Worm (Caenorhabditis elegans) whole organism, young adult: ENCODE results near the gene lurp-2.

Experiments
- B0336.3 ChIP-seq: fragments of 200-800 bp; sonication (Bioruptor generic); IDR thresholded peaks from 2 replicates; pipeline ENCODE4 v1.3.6; 2022; ENCODE audit warnings: missing genetic modification characterization, missing compliant biosample characterization
- F10E7.11 ChIP-seq: sonication (generic microtip); optimal IDR thresholded peaks from 2 replicates; lab custom pipeline; 2017; ENCODE audit warnings: mild to moderate bottlenecking, missing genetic modification characterization, moderate library complexity, missing compliant biosample characterization
- F33H1.4 ChIP-seq: fragments of 200-800 bp; sonication (Bioruptor generic); IDR thresholded peaks from 2 replicates; pipeline ENCODE4 v1.3.6; 2022; ENCODE audit warnings: missing genetic modification reagents, missing genetic modification characterization, missing compliant biosample characterization
- F55B11.4 ChIP-seq: sonication (generic microtip); optimal IDR thresholded peaks from 2 replicates; lab custom pipeline; 2016; ENCODE audit warnings: missing compliant biosample characterization, missing genetic modification characterization, borderline replicate concordance; ENCODE audit not compliant: insufficient read depth
- K12H6.12 ChIP-seq: fragments of 200-800 bp; sonication (Bioruptor generic); optimal IDR thresholded peaks from 2 replicates; lab custom pipeline; 2018; ENCODE audit warnings: mild to moderate bottlenecking, missing genetic modification characterization, missing compliant biosample characterization
- T07F8.4 ChIP-seq: sonication (generic microtip); optimal IDR thresholded peaks from 2 replicates; lab custom pipeline; 2016; ENCODE audit warnings: mild to moderate bottlenecking, missing genetic modification characterization, moderate library complexity, missing compliant biosample characterization
- Y56A3A.18 ChIP-seq: fragments of 200-800 bp; sonication (Bioruptor generic); IDR thresholded peaks from 2 replicates; pipeline ENCODE4 v1.3.6; 2022; ENCODE audit warnings: missing genetic modification reagents, missing genetic modification characterization, missing compliant biosample characterization
- ZK185.1 ChIP-seq: sonication (generic microtip); optimal IDR thresholded peaks from 2 replicates; lab custom pipeline; 2016; ENCODE audit warnings: mild to moderate bottlenecking, missing genetic modification characterization, missing compliant biosample characterization; ENCODE audit not compliant: poor library complexity, severe bottlenecking
- attf-3 ChIP-seq: fragments of 200-800 bp; sonication (Bioruptor generic); conservative IDR thresholded peaks from 2 replicates; pipeline ENCODE4 v1.3.6; 2022; ENCODE audit warnings: missing genetic modification reagents, missing genetic modification characterization, missing compliant biosample characterization
- attf-5 ChIP-seq: fragments of 200-800 bp; sonication (Bioruptor generic); optimal IDR thresholded peaks from 2 replicates; lab custom pipeline; 2018; ENCODE audit warnings: mild to moderate bottlenecking, missing genetic modification characterization, missing compliant biosample characterization
- attf-6 ChIP-seq: fragments of 200-800 bp; sonication (Bioruptor generic); IDR thresholded peaks from 2 replicates; pipeline ENCODE4 v1.3.6; 2022; ENCODE audit warnings: missing genetic modification reagents, missing genetic modification characterization, missing compliant biosample characterization
- bed-2 ChIP-seq: fragments of 200-800 bp; sonication (Bioruptor generic); IDR thresholded peaks from 2 replicates; pipeline ENCODE4 v1.3.6; 2022; ENCODE audit warnings: missing genetic modification reagents, missing genetic modification characterization, missing compliant biosample characterization
- ceh-58 ChIP-seq: fragments of 200-800 bp; sonication (Bioruptor generic); IDR thresholded peaks from 2 replicates; pipeline ENCODE4 v1.3.6; 2022; ENCODE audit warnings: missing genetic modification characterization, missing compliant biosample characterization
- die-1 ChIP-seq: sonication (generic microtip); optimal IDR thresholded peaks from 2 replicates; lab custom pipeline; 2016; ENCODE audit warnings: missing genotype, mild to moderate bottlenecking, missing genetic modification characterization, missing compliant biosample characterization
- efl-1 ChIP-seq: fragments of 150-350 bp; optimal IDR thresholded peaks from 2 replicates; lab custom pipeline; 2014; ENCODE audit warnings: missing biosample characterization, missing genetic modification reagents, missing genetic modification characterization
- ets-4 ChIP-seq: fragments of 200-800 bp; sonication (Bioruptor generic); optimal IDR thresholded peaks from 2 replicates; lab custom pipeline; 2018; ENCODE audit warnings: mild to moderate bottlenecking, missing genetic modification characterization, missing compliant biosample characterization
- him-1 ChIP-seq: sonication (generic microtip); optimal IDR thresholded peaks from 2 replicates; lab custom pipeline; 2016; ENCODE audit warnings: missing genotype, missing genetic modification reagents, missing genetic modification characterization, missing compliant biosample characterization
- hlh-12 ChIP-seq: sonication (generic microtip); optimal IDR thresholded peaks from 2 replicates; lab custom pipeline; 2016; ENCODE audit warnings: missing genetic modification characterization, missing compliant biosample characterization
- hlh-26 ChIP-seq: fragments of 200-800 bp; sonication (Bioruptor generic); conservative IDR thresholded peaks from 2 replicates; pipeline ENCODE4 v1.3.6; 2022; ENCODE audit warnings: missing genetic modification reagents, missing genetic modification characterization, missing compliant biosample characterization
- lag-1 ChIP-seq: fragments of 200-800 bp; sonication (Bioruptor generic); IDR thresholded peaks from 2 replicates; pipeline ENCODE4 v1.3.6; 2022; ENCODE audit warnings: missing genetic modification reagents, missing genetic modification characterization, missing compliant biosample characterization
- let-526 ChIP-seq: fragments of 200-800 bp; sonication (Bioruptor generic); IDR thresholded peaks from 2 replicates; pipeline ENCODE4 v1.3.6; 2022; ENCODE audit warnings: missing genetic modification reagents, missing genetic modification characterization, missing compliant biosample characterization
- let-607 ChIP-seq, 2 experiments: fragments of 200-800 bp in 1 of 2; sonication (Bioruptor generic) in 1 of 2; sonication (generic microtip) in 1 of 2; optimal IDR thresholded peaks; 2 replicates each; lab custom pipeline; 2016 to 2018; ENCODE audit warnings: mild to moderate bottlenecking in 2 of 2, missing compliant biosample characterization in 2 of 2, missing genetic modification characterization in 2 of 2, moderate library complexity in 2 of 2, missing genotype in 1 of 2
- lin-26 ChIP-seq: fragments of 200-800 bp; sonication (Bioruptor generic); IDR thresholded peaks from 2 replicates; pipeline ENCODE4 v1.3.6; 2022; ENCODE audit warnings: missing genetic modification reagents, missing genetic modification characterization, missing compliant biosample characterization
- lin-54 ChIP-seq: fragments of 200-800 bp; sonication (Bioruptor generic); optimal IDR thresholded peaks from 2 replicates; lab custom pipeline; 2018; ENCODE audit warnings: mild to moderate bottlenecking, missing genetic modification characterization, missing compliant biosample characterization
- lsy-27 ChIP-seq: sonication (generic microtip); optimal IDR thresholded peaks from 2 replicates; lab custom pipeline; 2017; ENCODE audit warnings: missing genetic modification characterization, mild to moderate bottlenecking, missing compliant biosample characterization, antibody characterized with exemption, missing genotype, borderline replicate concordance; ENCODE audit not compliant: insufficient read depth
- madf-3 ChIP-seq: fragments of 200-800 bp; sonication (Bioruptor generic); IDR thresholded peaks from 2 replicates; pipeline ENCODE4 v1.3.6; 2022; ENCODE audit warnings: missing genetic modification reagents, missing genetic modification characterization, missing compliant biosample characterization
- mel-28 ChIP-seq: sonication (generic microtip); optimal IDR thresholded peaks from 2 replicates; lab custom pipeline; 2016; ENCODE audit warnings: borderline replicate concordance, mild to moderate bottlenecking, missing genetic modification characterization, missing compliant biosample characterization
- mes-4 ChIP-seq: sonication (generic microtip); optimal IDR thresholded peaks from 2 replicates; lab custom pipeline; 2016; ENCODE audit warnings: missing genotype, missing genetic modification characterization, missing compliant biosample characterization
- nfya-1 ChIP-seq: sonication (generic microtip); optimal IDR thresholded peaks from 2 replicates; lab custom pipeline; 2017; ENCODE audit warnings: antibody characterized with exemption, missing compliant biosample characterization, missing genetic modification characterization, borderline replicate concordance; ENCODE audit not compliant: insufficient read depth
- nfya-2 ChIP-seq: fragments of 200-800 bp; sonication (Bioruptor generic); IDR thresholded peaks from 2 replicates; pipeline ENCODE4 v1.3.6; 2022; ENCODE audit warnings: missing genetic modification reagents, missing genetic modification characterization, missing compliant biosample characterization
- nfyb-1 ChIP-seq: fragments of 200-800 bp; sonication (Bioruptor generic); IDR thresholded peaks from 2 replicates; pipeline ENCODE4 v1.3.6; 2022; ENCODE audit warnings: missing genetic modification reagents, missing genetic modification characterization, missing compliant biosample characterization
- nhr-179 ChIP-seq: sonication (generic microtip); optimal IDR thresholded peaks from 2 replicates; lab custom pipeline; 2016; ENCODE audit warnings: mild to moderate bottlenecking, missing genetic modification characterization, missing compliant biosample characterization
- repo-1 ChIP-seq: sonication (generic microtip); optimal IDR thresholded peaks from 2 replicates; lab custom pipeline; 2017; ENCODE audit warnings: mild to moderate bottlenecking, missing genetic modification characterization, missing compliant biosample characterization
- rpc-1 ChIP-seq, 2 experiments: fragments of 150-350 bp in 1 of 2; sonication (generic microtip) in 1 of 2; optimal IDR thresholded peaks; 2 replicates each; lab custom pipeline; 2014 to 2018; ENCODE audit warnings: missing biosample characterization in 1 of 2, missing genetic modification characterization in 1 of 2, missing genetic modification reagents in 1 of 2, missing genotype in 1 of 2
- sdz-38 ChIP-seq: sonication (generic microtip); optimal IDR thresholded peaks from 2 replicates; lab custom pipeline; 2016; ENCODE audit warnings: missing genotype, missing genetic modification characterization, missing compliant biosample characterization
- sea-2 ChIP-seq: fragments of 200-800 bp; sonication (Bioruptor generic); IDR thresholded peaks from 2 replicates; pipeline ENCODE4 v1.3.6; 2022; ENCODE audit warnings: missing genetic modification characterization, missing compliant biosample characterization
- snpc-3.4 ChIP-seq: sonication (generic microtip); optimal IDR thresholded peaks from 2 replicates; lab custom pipeline; 2017; ENCODE audit warnings: missing genetic modification characterization, mild to moderate bottlenecking, missing compliant biosample characterization, antibody characterized with exemption, moderate library complexity, missing genotype, missing genetic modification reagents
- somi-1 ChIP-seq: fragments of 200-800 bp; sonication (Bioruptor generic); optimal IDR thresholded peaks from 2 replicates; lab custom pipeline; 2018; ENCODE audit warnings: mild to moderate bottlenecking, missing genetic modification characterization, missing compliant biosample characterization
- xnd-1 ChIP-seq: sonication (generic microtip); optimal IDR thresholded peaks from 2 replicates; lab custom pipeline; 2016; ENCODE audit warnings: missing genotype, missing genetic modification reagents, missing genetic modification characterization, missing compliant biosample characterization
- ztf-25 ChIP-seq: fragments of 200-800 bp; sonication (Bioruptor generic); IDR thresholded peaks from 2 replicates; pipeline ENCODE4 v1.3.6; 2022; ENCODE audit warnings: missing genetic modification reagents, missing genetic modification characterization, missing compliant biosample characterization
- ztf-6 ChIP-seq: fragments of 200-800 bp; sonication (Bioruptor generic); IDR thresholded peaks from 2 replicates; pipeline ENCODE4 v1.3.6; 2022; ENCODE audit warnings: missing genetic modification reagents, missing genetic modification characterization, missing compliant biosample characterization

Gene lurp-2

ce11 chrV:13423045-13423444, 30.4 kb upstream of the lurp-2 start, which contains the start of gene srv-9:
Gene srv-9 (minus strand): TSS chrV:13423145.
- TF ChIP-seq let-526 (GFP tag; lab: Robert Waterston, UW) (no peak), F33H1.4 (GFP tag; lab: Robert Waterston, UW) (no peak), mel-28 (tag; lab: Kevin White, UChicago) (no peak), efl-1 (GFP tag; lab: Kevin White, UChicago) (no peak), mes-4 (tag; lab: Kevin White, UChicago) (no peak), Y56A3A.18 (GFP tag; lab: Robert Waterston, UW) (no peak), lin-54 (no peak), bed-2 (GFP tag; lab: Robert Waterston, UW) (no peak), hlh-12 (tag; lab: Kevin White, UChicago) (no peak), attf-3 (GFP tag; lab: Robert Waterston, UW) (no peak), ets-4 (no peak), attf-5 (no peak), rpc-1 (optimal IDR thresholded peaks at IDR 0.05; lab: Kevin White, UChicago) (no peak), rpc-1 (tag; optimal IDR thresholded peaks at IDR 0.05; lab: Kevin White, UChicago) (no peak)

ce11 chrV:13423608-13424007, 29.8 kb upstream of the lurp-2 start, which contains the start of gene srv-10:
Gene srv-10 (plus strand): TSS chrV:13423908.
- TF ChIP-seq sea-2 (GFP tag; lab: Robert Waterston, UW) (no peak), nfya-2 (no peak), lag-1 (GFP tag; lab: Robert Waterston, UW) (no peak), attf-6 (GFP tag; lab: Robert Waterston, UW) (no peak), lin-26 (no peak), hlh-26 (no peak), lsy-27 (no peak), somi-1 (no peak), mes-4 (tag; lab: Kevin White, UChicago) (no peak), sdz-38 (tag; lab: Kevin White, UChicago) (no peak), ztf-25 (GFP tag; lab: Robert Waterston, UW) (no peak), him-1 (tag; lab: Kevin White, UChicago) (no peak), ZK185.1 (tag; lab: Kevin White, UChicago) (no peak), F55B11.4 (tag; lab: Kevin White, UChicago) (no peak), F10E7.11 (tag; lab: Kevin White, UChicago) (no peak), let-607 (tag; optimal IDR thresholded peaks at IDR 0.05; lab: Kevin White, UChicago) (no peak)
- TF ChIP-seq, all 124 proteins: peak for 0

- TF ChIP-seq K12H6.12 (tag; lab: Kevin White, UChicago) (no peak), attf-6 (GFP tag; lab: Robert Waterston, UW) (no peak), let-607 (tag; optimal IDR thresholded peaks at IDR 0.05; lab: Kevin White, UChicago) (no peak), ceh-58 (GFP tag; lab: Robert Waterston, UW) (no peak), snpc-3.4 (tag; lab: Kevin White, UChicago) (no peak), xnd-1 (tag; lab: Kevin White, UChicago) (no peak), nfya-1 (tag; lab: Kevin White, UChicago) (no peak), B0336.3 (GFP tag; lab: Robert Waterston, UW) (no peak), lin-26 (no peak), T07F8.4 (tag; lab: Kevin White, UChicago) (no peak), ztf-6 (GFP tag; lab: Robert Waterston, UW) (no peak), nhr-179 (tag; lab: Kevin White, UChicago) (no peak), repo-1 (no peak), nfyb-1 (no peak), die-1 (tag; lab: Kevin White, UChicago) (no peak), hlh-12 (tag; lab: Kevin White, UChicago) (no peak), madf-3 (no peak)
Observed at ce11 chrV:13426764-13427163, 26.7 kb upstream of the lurp-2 start, which contains the start of gene srd-18. Gene srd-18 (minus strand): TSS chrV:13426864.
